Fruit fly (Drosophila melanogaster) whole organism, wandering third instar larva: ENCODE measurements around the gene CG9095.

Experiments used
- Abd-B ChIP-seq: fragments of >200 bp; optimal IDR thresholded peaks from 2 replicates; lab custom pipeline; 2017; ENCODE audit warnings: missing biosample characterization, missing genetic modification characterization
- CG9705 ChIP-seq: fragments of 200-800 bp; sonication (Bioruptor generic); optimal IDR thresholded peaks from 2 replicates; lab custom pipeline; 2018; ENCODE audit warnings: missing biosample characterization, mild to moderate bottlenecking, missing genetic modification characterization
- Jra ChIP-seq: sonication (Bioruptor generic); optimal IDR thresholded peaks from 2 replicates; lab custom pipeline; 2016; ENCODE audit warnings: missing biosample characterization, missing genetic modification characterization
- OdsH ChIP-seq: fragments of 200-800 bp; sonication (Bioruptor generic); optimal IDR thresholded peaks from 2 replicates; lab custom pipeline; 2016; ENCODE audit warnings: missing biosample characterization, mild to moderate bottlenecking, missing genetic modification characterization
- Rel ChIP-seq, 2 experiments: fragments of 200-800 bp; sonication (Bioruptor generic) in 1 of 2; optimal IDR thresholded peaks; 2 replicates in 1 of 2; 3 replicates in 1 of 2; lab custom pipeline; 2016 to 2019; ENCODE audit warnings: mild to moderate bottlenecking in 2 of 2, missing biosample characterization in 2 of 2, missing genetic modification characterization in 2 of 2, moderate library complexity in 1 of 2
- br ChIP-seq: fragments of 200-800 bp; sonication (Bioruptor generic); optimal IDR thresholded peaks from 2 replicates; lab custom pipeline; 2016; ENCODE audit warnings: missing biosample characterization, missing genetic modification characterization
- brk ChIP-seq: fragments of 200-800 bp; sonication (Bioruptor generic); optimal IDR thresholded peaks from 2 replicates; lab custom pipeline; 2016; ENCODE audit warnings: missing biosample characterization, mild to moderate bottlenecking, missing genetic modification characterization
- ey ChIP-seq: fragments of 200-800 bp; sonication (Bioruptor generic); optimal IDR thresholded peaks from 2 replicates; lab custom pipeline; 2016; ENCODE audit warnings: missing biosample characterization, missing genetic modification characterization
- jim ChIP-seq: fragments of 175-275, 200-325 bp; sonication (Bioruptor generic); optimal IDR thresholded peaks from 2 replicates; lab custom pipeline; 2016; ENCODE audit warnings: missing biosample characterization, mild to moderate bottlenecking, missing genetic modification characterization
- pan ChIP-seq: fragments of >200 bp; optimal IDR thresholded peaks from 2 replicates; lab custom pipeline; 2017

DNA sequence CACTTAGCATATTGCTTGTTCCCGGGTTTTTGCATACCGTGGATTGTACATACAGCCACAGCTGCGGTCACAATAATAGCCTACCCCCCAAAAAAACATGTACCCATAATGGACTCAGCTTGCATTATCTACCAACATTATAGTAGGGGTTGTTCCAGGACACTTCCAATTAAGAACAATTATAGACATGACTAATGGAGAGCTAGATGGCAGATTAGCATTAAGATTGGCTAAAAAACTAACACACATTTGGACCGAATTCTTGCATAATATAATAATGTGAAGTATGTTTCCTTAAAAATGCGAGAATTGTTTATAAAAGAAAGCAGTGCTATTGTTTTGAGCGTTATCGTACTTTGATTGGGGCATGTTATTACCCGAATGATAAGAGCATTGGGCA lies 72.7 kb downstream of the CG9095 start:
- TF ChIP-seq ey (GFP tag; lab: Kevin White, UChicago) (no peak), OdsH (GFP tag; lab: Kevin White, UChicago) (no peak), Jra (no peak), jim (no peak), brk (no peak), CG9705 (GFP tag; lab: Kevin White, UChicago) (no peak), br (GFP tag; lab: Kevin White, UChicago) (no peak), pan (lab: Kevin White, UChicago) (no peak), Rel (GFP tag; optimal IDR thresholded peaks at IDR 0.05; lab: Kevin White, UChicago) (no peak), Rel (tag; optimal IDR thresholded peaks at IDR 0.05; lab: Kevin White, UChicago) (no peak), Abd-B (no peak)
